Worm (Caenorhabditis elegans): ENCODE results near the gene coq-6.
"Not testable (repeated sequence)": the region's sequence is repeated elsewhere in the genome, so short reads cannot be mapped to it uniquely, and the experiment has no call there.

The coq-6 gene

DNA sequence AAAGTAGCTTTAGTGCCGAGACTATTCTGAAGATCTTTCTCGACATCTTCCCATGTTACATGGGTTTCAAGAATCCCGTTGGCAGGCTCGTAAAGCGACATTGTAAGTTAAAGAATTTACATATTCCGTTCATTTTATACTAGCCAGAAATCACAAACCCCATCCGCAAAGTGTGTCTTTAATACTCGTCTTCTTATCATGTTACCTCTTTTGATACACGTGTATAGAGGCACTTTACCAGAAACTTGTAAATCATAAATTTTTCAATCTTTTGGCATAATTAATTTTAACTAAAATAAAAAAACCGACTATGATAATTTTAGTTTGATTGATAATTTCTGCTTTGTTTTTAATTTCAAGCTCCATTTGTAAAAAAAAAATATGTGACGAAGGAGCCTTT is 34.4 kb downstream of the coq-6 start, which contains the start of gene E02C12.6:
Gene E02C12.6, minus strand, starts transcription at position 101 of the 400 bp plus-strand sequence.
- peak; percentile 10 for TF ChIP-seq nhr-28 (tag; optimal IDR thresholded peaks at IDR 0.05)
- TF ChIP-seq dmd-6 (GFP tag; IDR thresholded peaks at IDR 0.05): peak; percentile 12; the same call in 1 of the 2 replicates
- TF ChIP-seq pqm-1 (tag; optimal IDR thresholded peaks at IDR 0.05): peak; percentile 51
- TF ChIP-seq lir-3 (tag; optimal IDR thresholded peaks at IDR 0.05): no peak

DNA sequence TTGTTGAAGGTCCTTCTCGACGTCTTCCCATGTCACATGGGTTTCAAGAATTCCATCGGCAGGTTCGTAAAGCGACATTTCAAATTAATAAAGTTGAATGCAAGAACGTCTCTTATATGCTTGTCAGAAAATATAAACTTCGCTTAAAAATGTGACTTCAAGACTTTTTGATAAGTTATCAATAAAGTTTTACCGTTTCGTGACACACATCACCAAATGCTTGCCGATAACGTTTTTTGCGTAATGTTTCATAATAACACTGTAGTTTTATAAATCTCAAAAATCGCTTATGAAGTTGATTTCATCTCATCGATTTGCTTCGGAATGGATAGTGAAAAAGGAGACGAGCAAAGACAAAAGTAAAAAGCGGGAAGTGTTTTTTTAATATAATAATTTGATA is 36.9 kb downstream of the coq-6 start, which contains the start of gene E02C12.8:
Gene E02C12.8, minus strand, starts transcription at position 141 of the 400 bp plus-strand sequence.
- TF ChIP-seq lim-7 (GFP tag; IDR thresholded peaks at IDR 0.05): no peak
- TF ChIP-seq pqm-1 (tag; optimal IDR thresholded peaks at IDR 0.05): peak; percentile 93
- TF ChIP-seq F37D6.2 (tag; optimal IDR thresholded peaks at IDR 0.05): no peak
- no peak for TF ChIP-seq nhr-11 (tag; optimal IDR thresholded peaks at IDR 0.05)
- TF ChIP-seq ZK546.5 (tag; optimal IDR thresholded peaks at IDR 0.05): no peak
- no peak for TF ChIP-seq unc-130 (GFP tag; optimal IDR thresholded peaks at IDR 0.05)
- TF ChIP-seq ceh-28 (tag; optimal IDR thresholded peaks at IDR 0.05): no peak
- TF ChIP-seq T20F7.1 (GFP tag; optimal IDR thresholded peaks at IDR 0.05): peak; percentile 23
- no peak for TF ChIP-seq vab-7 (GFP tag; IDR thresholded peaks at IDR 0.05)
- TF ChIP-seq dve-1 (tag; optimal IDR thresholded peaks at IDR 0.05; ENCODE audit: insufficient read depth): peak; percentile 56
- TF ChIP-seq lin-1 (GFP tag; IDR thresholded peaks at IDR 0.05): 0 out of 2 replicates have a peak, but pooled peaks have one; percentile 14
- peak in 1 of 2 experiments; percentile 9 for TF ChIP-seq unc-62 (GFP tag; optimal IDR thresholded peaks at IDR 0.05 in 1 of 2)
- no peak for TF ChIP-seq unc-62 (tag; optimal IDR thresholded peaks at IDR 0.05)
- TF ChIP-seq zip-2 (tag; optimal IDR thresholded peaks at IDR 0.05): peak; percentile 58
- TF ChIP-seq T26A8.4 (GFP tag; IDR thresholded peaks at IDR 0.05): no peak
- no peak for TF ChIP-seq dmd-9 (GFP tag; IDR thresholded peaks at IDR 0.05)
- peak; percentile 17 for TF ChIP-seq mxl-3 (GFP tag; optimal IDR thresholded peaks at IDR 0.05)
- peak; percentile 2 for TF ChIP-seq hlh-30 (tag; optimal IDR thresholded peaks at IDR 0.05; ENCODE audit: insufficient read depth)
- TF ChIP-seq lin-38 (GFP tag; IDR thresholded peaks at IDR 0.05): no peak
- no peak for TF ChIP-seq daf-16 (GFP tag; optimal IDR thresholded peaks at IDR 0.05)
- TF ChIP-seq daf-16 (tag; optimal IDR thresholded peaks at IDR 0.05): peak; percentile 54
- TF ChIP-seq dmd-6 (GFP tag; IDR thresholded peaks at IDR 0.05): peak; percentile 80
- TF ChIP-seq mes-2 (tag; optimal IDR thresholded peaks at IDR 0.05; ENCODE audit: poor library complexity, severe bottlenecking): no peak
- TF ChIP-seq nhr-28 (tag; optimal IDR thresholded peaks at IDR 0.05): peak; percentile 72

DNA sequence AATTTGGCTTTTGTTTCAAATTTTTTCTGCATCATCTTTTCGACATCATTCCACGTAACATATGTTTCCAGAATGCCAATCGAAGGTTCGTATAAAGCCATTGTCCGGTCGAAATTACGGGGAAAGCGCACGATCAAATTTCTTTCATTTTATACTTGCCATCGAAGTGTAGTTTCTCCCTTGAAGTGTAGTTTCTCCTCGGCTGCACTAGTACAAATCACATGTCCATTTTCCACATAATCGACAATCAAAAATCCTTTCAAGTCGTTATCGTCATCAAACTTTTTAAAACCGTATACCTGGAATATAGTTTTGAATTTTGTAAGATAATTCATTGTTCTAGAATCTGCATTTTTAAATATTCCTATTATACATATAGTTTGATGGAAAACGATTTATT is 38.8 kb downstream of the coq-6 start, which contains the start of gene E02C12.9:
Gene E02C12.9, minus strand, starts transcription at position 101 of the 400 bp plus-strand sequence.
- TF ChIP-seq nhr-41 (GFP tag; IDR thresholded peaks at IDR 0.05): no peak
- no peak for TF ChIP-seq zip-11 (GFP tag; IDR thresholded peaks at IDR 0.05)
- no peak for TF ChIP-seq ceh-62 (tag; optimal IDR thresholded peaks at IDR 0.05)
- no peak for TF ChIP-seq lir-3 (tag; optimal IDR thresholded peaks at IDR 0.05)
- no peak for TF ChIP-seq vab-7 (GFP tag; IDR thresholded peaks at IDR 0.05)
- TF ChIP-seq hif-1 (tag; optimal IDR thresholded peaks at IDR 0.05): no peak

DNA sequence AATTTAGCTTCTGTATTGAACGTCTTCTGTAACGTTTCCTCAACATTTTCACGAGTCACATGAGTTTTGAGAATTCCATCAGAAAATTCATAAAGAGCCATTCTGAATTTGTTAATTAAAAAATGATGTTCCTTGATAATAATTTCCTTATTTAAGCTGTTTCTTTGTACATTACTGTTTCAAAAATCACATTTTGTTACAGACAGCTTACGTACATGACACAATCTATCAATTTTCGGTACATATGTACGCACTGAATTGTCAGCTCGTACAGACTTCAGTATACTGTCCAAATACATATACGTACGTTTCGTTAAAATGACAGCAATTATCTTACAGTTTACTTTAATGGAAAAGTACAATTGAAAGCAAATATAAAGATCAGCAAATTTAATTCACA is 39.9 kb downstream of the coq-6 start, which contains the start of gene E02C12.19:
Gene E02C12.19, minus strand, starts transcription at position 101 of the 400 bp plus-strand sequence.
- TF ChIP-seq zip-2 (tag; optimal IDR thresholded peaks at IDR 0.05): no peak
- TF ChIP-seq lin-39 (tag; optimal IDR thresholded peaks at IDR 0.05): no peak

DNA sequence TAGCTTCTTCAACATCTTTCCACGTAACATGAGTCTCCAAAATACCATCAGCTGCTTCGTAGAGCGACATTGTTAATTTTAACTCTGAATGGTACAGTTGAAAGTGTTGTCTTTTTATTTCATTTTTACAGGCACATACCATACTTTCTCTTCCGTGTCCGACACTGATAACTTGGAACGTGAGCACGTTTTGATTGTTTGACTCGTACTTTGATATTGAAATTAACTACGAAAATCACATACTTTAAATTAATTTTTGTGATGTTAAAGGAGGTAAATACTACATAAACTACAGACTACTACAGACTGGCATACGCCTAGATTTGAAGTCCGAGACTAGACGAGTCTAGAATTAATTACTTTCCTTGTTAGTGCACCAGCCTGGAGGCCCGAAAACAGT is 41.8 kb downstream of the coq-6 start, which contains the start of gene E02C12.10:
Gene E02C12.10, minus strand, starts transcription at position 75 of the 400 bp plus-strand sequence.
- TF ChIP-seq nhr-6 (tag; optimal IDR thresholded peaks at IDR 0.05) (no peak), nhr-28 (tag; optimal IDR thresholded peaks at IDR 0.05) (peak; percentile 69)

DNA sequence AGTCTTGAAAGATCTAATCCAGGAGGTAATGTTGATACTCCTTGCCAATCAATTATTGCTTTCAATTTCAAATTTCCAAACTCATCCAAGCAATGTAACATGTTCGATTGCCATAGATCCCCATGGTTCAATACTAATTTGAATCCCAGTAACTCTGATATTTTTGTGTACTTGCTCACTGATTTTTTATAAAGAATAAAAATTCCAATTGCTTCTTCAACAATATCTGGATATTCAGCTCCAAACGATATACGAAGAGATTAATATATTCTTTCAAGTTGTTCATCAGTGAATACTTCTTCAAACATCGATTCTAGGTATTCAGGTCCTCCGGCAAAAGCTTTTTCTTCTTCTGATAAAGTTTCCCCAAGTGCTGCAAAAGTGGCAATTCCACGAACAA is 43.2 kb downstream of the coq-6 start, which contains the start of gene E02C12.11:
Gene E02C12.11, minus strand, starts transcription at position 101 of the 400 bp plus-strand sequence.
- TF ChIP-seq F49E8.2 (tag; optimal IDR thresholded peaks at IDR 0.05; ENCODE audit: borderline replicate concordance); lin-15B (tag; optimal IDR thresholded peaks at IDR 0.05); nhr-10 (tag; optimal IDR thresholded peaks at IDR 0.05): not testable (repeated sequence)

Measured in whole organism, L4 larva.